Worm (Caenorhabditis elegans): ENCODE results near the gene C35D10.17.

C35D10.17 gene

DNA sequence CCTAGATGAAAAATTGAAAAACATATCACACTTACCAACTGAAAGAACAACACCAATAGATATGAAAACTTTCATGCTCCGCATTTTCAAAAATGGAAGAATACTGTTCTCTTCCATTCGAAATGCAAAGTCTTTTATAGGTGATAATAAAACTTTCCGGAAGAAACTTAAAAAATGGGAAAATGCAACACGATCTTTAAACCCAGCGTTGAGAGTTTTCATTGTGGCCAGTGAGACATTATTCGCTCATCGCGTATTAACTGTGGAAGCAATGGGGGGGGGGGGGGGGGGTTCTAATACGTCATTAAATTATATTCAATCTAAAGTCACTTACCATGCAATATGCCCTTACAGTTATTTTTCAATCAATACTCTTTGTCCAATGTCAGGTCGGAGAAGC lies 22.5 kb upstream of the C35D10.17 start, which contains the start of the genes clec-157 and fkh-5:
clec-157 (minus strand) TSS at position 101 of the 400 bp plus-strand sequence.
fkh-5 (plus strand) TSS at position 336 of the 400 bp plus-strand sequence.
- TF ChIP-seq nhr-19 (GFP tag; conservative IDR thresholded peaks at IDR 0.05) (no peak), ceh-82 (tag; optimal IDR thresholded peaks at IDR 0.05) (no peak), fkh-4 (tag; optimal IDR thresholded peaks at IDR 0.05; ENCODE audit: borderline replicate concordance) (no peak), lin-14 (GFP tag; optimal IDR thresholded peaks at IDR 0.05) (no peak), Y116A8C.19 (tag; optimal IDR thresholded peaks at IDR 0.05; ENCODE audit: borderline replicate concordance) (no peak), hlh-17 (GFP tag; optimal IDR thresholded peaks at IDR 0.05; ENCODE audit: borderline replicate concordance) (no peak), unc-62 (GFP tag; optimal IDR thresholded peaks at IDR 0.05) (no peak)

ce11 chrIII:4849739-4850138 lies 17.1 kb upstream of the C35D10.17 start, which contains the start of gene nonu-1:
Gene nonu-1 (minus strand): TSS chrIII:4849907.
- peak; percentile 8 for TF ChIP-seq alr-1 (tag; optimal IDR thresholded peaks at IDR 0.05; ENCODE audit: borderline replicate concordance)
- TF ChIP-seq nhr-84 (tag; optimal IDR thresholded peaks at IDR 0.05): no peak
- TF ChIP-seq elt-2 (tag; optimal IDR thresholded peaks at IDR 0.05): peak; percentile 9
- no peak for TF ChIP-seq fkh-10 (GFP tag; optimal IDR thresholded peaks at IDR 0.05)
- peak; percentile 0 for TF ChIP-seq fkh-4 (tag; optimal IDR thresholded peaks at IDR 0.05; ENCODE audit: borderline replicate concordance)
- peak in 1 of 2 experiments; percentile 21 for TF ChIP-seq lin-35 (GFP tag; optimal IDR thresholded peaks at IDR 0.05)
- peak; percentile 6 for TF ChIP-seq fkh-8 (tag; optimal IDR thresholded peaks at IDR 0.05)
- TF ChIP-seq efl-1 (optimal IDR thresholded peaks at IDR 0.05): no peak
- TF ChIP-seq efl-1 (GFP tag; optimal IDR thresholded peaks at IDR 0.05 in 1 of 2): peak in 1 of 2 experiments; percentile 78
- TF ChIP-seq ceh-82 (tag; optimal IDR thresholded peaks at IDR 0.05): no peak
- peak; percentile 13 for TF ChIP-seq rnt-1 (tag; optimal IDR thresholded peaks at IDR 0.05)
- peak in 1 of 2 experiments; percentile 12 for TF ChIP-seq mdl-1 (tag; optimal IDR thresholded peaks at IDR 0.05)

- no peak for TF ChIP-seq nhr-19 (GFP tag; conservative IDR thresholded peaks at IDR 0.05)
- no peak for TF ChIP-seq pag-3 (tag; optimal IDR thresholded peaks at IDR 0.05; ENCODE audit: borderline replicate concordance, insufficient read depth)
- peak; percentile 7 for TF ChIP-seq nhr-90 (tag; optimal IDR thresholded peaks at IDR 0.05; ENCODE audit: poor library complexity)
- TF ChIP-seq F16B12.6 (tag; optimal IDR thresholded peaks at IDR 0.05): peak; percentile 82
- peak; percentile 22 for TF ChIP-seq nhr-71 (tag; optimal IDR thresholded peaks at IDR 0.05)
- peak; percentile 50 to 67 for TF ChIP-seq lsy-2 (tag; optimal IDR thresholded peaks at IDR 0.05)
- TF ChIP-seq C16A3.4 (tag; optimal IDR thresholded peaks at IDR 0.05): peak; percentile 23
- no peak for TF ChIP-seq ztf-11 (tag; optimal IDR thresholded peaks at IDR 0.05)
- TF ChIP-seq ceh-82 (tag; optimal IDR thresholded peaks at IDR 0.05): peak in 1 of 3 experiments; percentile 6
- TF ChIP-seq efl-1 (optimal IDR thresholded peaks at IDR 0.05): peak; percentile 20 to 65
- peak; percentile 76 to 96 for TF ChIP-seq efl-1 (GFP tag; optimal IDR thresholded peaks at IDR 0.05 in 1 of 2)
- TF ChIP-seq rnt-1 (tag; optimal IDR thresholded peaks at IDR 0.05): peak; percentile 4
- peak; percentile 57 to 68 for TF ChIP-seq lin-35 (GFP tag; optimal IDR thresholded peaks at IDR 0.05)
- TF ChIP-seq skn-1 (tag; optimal IDR thresholded peaks at IDR 0.05): peak; percentile 14
- peak; percentile 56 to 76 (median 70) for TF ChIP-seq dpl-1 (GFP tag; optimal IDR thresholded peaks at IDR 0.05)
- no peak for TF ChIP-seq mef-2 (tag; optimal IDR thresholded peaks at IDR 0.05)
- peak; percentile 41 for TF ChIP-seq snu-23 (GFP tag; optimal IDR thresholded peaks at IDR 0.05)
Observed at ce11 chrIII:4850139-4850538, 16.7 kb upstream of the C35D10.17 start, which contains the start of gene F26A1.1. Gene F26A1.1 (plus strand): TSS chrIII:4850507.

DNA sequence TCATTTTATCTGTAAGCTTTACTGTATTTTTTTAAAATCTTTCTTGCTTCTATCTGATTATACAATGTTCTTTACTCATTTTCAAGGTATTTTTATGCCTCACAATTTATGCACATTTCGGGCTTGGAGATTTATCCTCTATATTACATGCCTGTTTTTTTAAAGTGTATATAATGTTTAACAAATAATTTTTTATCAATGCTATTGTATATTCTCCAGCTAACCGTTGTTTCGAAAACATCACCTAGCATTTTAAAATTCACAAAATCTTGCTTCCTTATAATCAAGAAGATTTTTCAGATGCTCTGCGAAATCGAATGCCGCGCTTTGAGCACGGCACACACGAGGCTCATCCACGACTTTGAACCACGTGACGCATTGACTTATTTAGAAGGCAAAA lies 14.8 kb upstream of the C35D10.17 start, which contains the start of gene ced-4:
ced-4 (plus strand) TSS at position 301 of the 400 bp plus-strand sequence.
- no peak for TF ChIP-seq C04F5.9 (tag; optimal IDR thresholded peaks at IDR 0.05)
- no peak for TF ChIP-seq nhr-90 (tag; optimal IDR thresholded peaks at IDR 0.05; ENCODE audit: poor library complexity)
- TF ChIP-seq sup-37 (GFP tag; optimal IDR thresholded peaks at IDR 0.05): no peak
- TF ChIP-seq nhr-20 (tag; optimal IDR thresholded peaks at IDR 0.05): no peak
- TF ChIP-seq lin-35 (GFP tag; optimal IDR thresholded peaks at IDR 0.05): no peak
- no peak for TF ChIP-seq lir-3 (tag; optimal IDR thresholded peaks at IDR 0.05; ENCODE audit: poor library complexity)
- TF ChIP-seq nhr-237 (tag; optimal IDR thresholded peaks at IDR 0.05): no peak
- TF ChIP-seq ceh-88 (GFP tag; IDR thresholded peaks at IDR 0.05): no peak
- no peak for TF ChIP-seq ceh-82 (tag; optimal IDR thresholded peaks at IDR 0.05)
- no peak for TF ChIP-seq lin-39 (tag; optimal IDR thresholded peaks at IDR 0.05)
- TF ChIP-seq lin-15B (tag; optimal IDR thresholded peaks at IDR 0.05): no peak
- no peak for TF ChIP-seq ceh-8 (GFP tag; optimal IDR thresholded peaks at IDR 0.05)

Data from whole organism, L1 larva.